Fruit fly (Drosophila melanogaster) whole organism, embryonic: Measurements from ENCODE around the gene Inx7.
A peak's percentile ranks its signal among the peaks of the same experiment; 100 is the strongest.

Experiments used
- Adf1 ChIP-seq: fragments of 200-800 bp; sonication (Bioruptor generic); IDR thresholded peaks from 2 replicates; pipeline ENCODE4 v1.3.6; 2022; ENCODE audit warnings: missing biosample characterization, missing genetic modification characterization
- Antp ChIP-seq: fragments of 200-800 bp; sonication (Bioruptor generic); optimal IDR thresholded peaks from 3 replicates; lab custom pipeline; 2016; ENCODE audit warnings: missing biosample characterization, missing genetic modification characterization
- Asciz ChIP-seq: fragments of 200-800 bp; sonication (Bioruptor generic); optimal IDR thresholded peaks from 2 replicates; lab custom pipeline; 2017; ENCODE audit warnings: missing biosample characterization, mild to moderate bottlenecking, missing genetic modification characterization, missing genetic modification reagents
- Bdp1 ChIP-seq: fragments of 200-800 bp; sonication (Bioruptor generic); optimal IDR thresholded peaks from 3 replicates; lab custom pipeline; 2016; ENCODE audit warnings: missing biosample characterization, missing genetic modification characterization
- CG11085 ChIP-seq: fragments of 200-800 bp; sonication (Bioruptor generic); IDR thresholded peaks from 2 replicates; pipeline ENCODE4 v1.3.6; 2022; ENCODE audit warnings: missing biosample characterization, missing genetic modification characterization
- CG11695 ChIP-seq: fragments of 200-800 bp; sonication (Bioruptor generic); IDR thresholded peaks from 3 replicates; pipeline ENCODE4 v1.3.6; 2022; ENCODE audit warnings: missing biosample characterization, missing genetic modification characterization
- CG11723 ChIP-seq: fragments of 200-800 bp; sonication (Bioruptor generic); optimal IDR thresholded peaks from 2 replicates; lab custom pipeline; 2017; ENCODE audit warnings: missing biosample characterization, mild to moderate bottlenecking, missing genetic modification characterization
- CG14965 ChIP-seq: fragments of 200-800 bp; sonication (Bioruptor generic); optimal IDR thresholded peaks from 2 replicates; lab custom pipeline; 2016; ENCODE audit warnings: missing biosample characterization, missing genetic modification characterization, borderline replicate concordance
- CG16813 ChIP-seq: fragments of 200-800 bp; sonication (Bioruptor generic); IDR thresholded peaks from 3 replicates; pipeline ENCODE4 v1.3.6; 2022; ENCODE audit warnings: missing biosample characterization, missing genetic modification characterization; ENCODE audit not compliant: partially characterized antibody
- CG17912 ChIP-seq: fragments of 200-800 bp; sonication (Bioruptor generic); optimal IDR thresholded peaks from 2 replicates; lab custom pipeline; 2018; ENCODE audit warnings: missing biosample characterization, mild to moderate bottlenecking, missing genetic modification characterization
- CG1832 ChIP-seq: fragments of 200-800 bp; sonication (Bioruptor generic); optimal IDR thresholded peaks from 2 replicates; lab custom pipeline; 2017; ENCODE audit warnings: missing biosample characterization, mild to moderate bottlenecking, missing genetic modification characterization, inconsistent platforms
- CG18599 ChIP-seq: fragments of 200-800 bp; sonication (Bioruptor generic); optimal IDR thresholded peaks from 3 replicates; lab custom pipeline; 2017; ENCODE audit warnings: missing biosample characterization, missing genetic modification characterization, mild to moderate bottlenecking, moderate library complexity, missing genetic modification reagents
- CG30431 ChIP-seq: fragments of 200-800 bp; sonication (Bioruptor generic); optimal IDR thresholded peaks from 2 replicates; lab custom pipeline; 2017; ENCODE audit warnings: missing biosample characterization, missing genetic modification characterization
- CG31388 ChIP-seq: fragments of 200-800 bp; sonication (Bioruptor generic); optimal IDR thresholded peaks from 2 replicates; lab custom pipeline; 2016; ENCODE audit warnings: missing biosample characterization, missing genetic modification characterization
- CG34422 ChIP-seq: fragments of 200-800 bp; sonication (Bioruptor generic); IDR thresholded peaks from 3 replicates; pipeline ENCODE4 v1.3.6; 2022; ENCODE audit warnings: missing biosample characterization, missing genetic modification characterization
- CG4617 ChIP-seq: fragments of 200-800 bp; sonication (Bioruptor generic); optimal IDR thresholded peaks from 3 replicates; lab custom pipeline; 2016; ENCODE audit warnings: missing biosample characterization, missing genetic modification characterization, borderline replicate concordance
- CG4707 ChIP-seq: fragments of 200-800 bp; sonication (Bioruptor generic); optimal IDR thresholded peaks from 2 replicates; lab custom pipeline; 2018; ENCODE audit warnings: missing biosample characterization, mild to moderate bottlenecking, missing genetic modification characterization, moderate library complexity
- CG4730 ChIP-seq: fragments of 200-800 bp; sonication (Bioruptor generic); IDR thresholded peaks from 2 replicates; pipeline ENCODE4 v1.3.6; 2022; ENCODE audit warnings: missing biosample characterization, missing genetic modification characterization
- CG4854 ChIP-seq: fragments of 200-800 bp; sonication (Bioruptor generic); optimal IDR thresholded peaks from 2 replicates; lab custom pipeline; 2016; ENCODE audit warnings: missing biosample characterization, missing genetic modification characterization, inconsistent platforms
- CG6254 ChIP-seq: fragments of 200-800 bp; sonication (Bioruptor generic); optimal IDR thresholded peaks from 3 replicates; lab custom pipeline; 2017; ENCODE audit warnings: mild to moderate bottlenecking, missing biosample characterization, missing genetic modification reagents, missing genetic modification characterization
- CG7786 ChIP-seq: fragments of 200-800 bp; sonication (Bioruptor generic); optimal IDR thresholded peaks from 2 replicates; lab custom pipeline; 2016; ENCODE audit warnings: missing biosample characterization, missing genetic modification characterization
- CG8924 ChIP-seq: fragments of 200-800 bp; optimal IDR thresholded peaks from 3 replicates; lab custom pipeline; 2019; ENCODE audit warnings: missing biosample characterization, mild to moderate bottlenecking, missing genetic modification characterization, moderate library complexity
- Dbx ChIP-seq: fragments of 200-800 bp; sonication (Bioruptor generic); IDR thresholded peaks from 3 replicates; pipeline ENCODE4 v1.3.6; 2022; ENCODE audit warnings: missing biosample characterization, missing genetic modification characterization
- Dfd ChIP-seq, 2 experiments: fragments of >200 bp; optimal IDR thresholded peaks; 2 replicates each; lab custom pipeline; 2017; ENCODE audit warnings: missing biosample characterization in 2 of 2, missing genetic modification characterization in 2 of 2
- Dref ChIP-seq: fragments of 200-800 bp; sonication (Bioruptor generic); IDR thresholded peaks from 2 replicates; pipeline ENCODE4 v1.3.6; 2022; ENCODE audit warnings: missing biosample characterization, missing genetic modification characterization
- Eip74EF ChIP-seq, 2 experiments: fragments of 200-800 bp in 1 of 2; fragments of >200 bp in 1 of 2; sonication (Bioruptor generic) in 1 of 2; optimal IDR thresholded peaks; 2 replicates each; lab custom pipeline; 2017 to 2019; ENCODE audit warnings: missing biosample characterization in 2 of 2, missing genetic modification characterization in 2 of 2, mild to moderate bottlenecking in 1 of 2, moderate library complexity in 1 of 2
- GATAe ChIP-seq: fragments of 200-800 bp; sonication (Bioruptor generic); conservative IDR thresholded peaks from 2 replicates; pipeline ENCODE4 v1.3.6; 2022; ENCODE audit warnings: missing biosample characterization, missing genetic modification characterization
- Hr3 ChIP-seq: fragments of 200-800 bp; sonication (Bioruptor generic); optimal IDR thresholded peaks from 3 replicates; lab custom pipeline; 2016; ENCODE audit warnings: missing biosample characterization, missing genetic modification characterization
- Lim3 ChIP-seq: fragments of 200-800 bp; sonication (Bioruptor generic); IDR thresholded peaks from 2 replicates; pipeline ENCODE4 v1.3.6; 2022; ENCODE audit warnings: missing biosample characterization, missing genetic modification characterization
- MTF-1 ChIP-seq: fragments of 200-800 bp; sonication (Bioruptor generic); optimal IDR thresholded peaks from 2 replicates; lab custom pipeline; 2018; ENCODE audit warnings: missing biosample characterization, mild to moderate bottlenecking, missing genetic modification characterization, borderline replicate concordance
- Optix ChIP-seq: fragments of 200-800 bp; sonication (Bioruptor generic); IDR thresholded peaks from 3 replicates; pipeline ENCODE4 v1.3.6; 2022; ENCODE audit warnings: missing biosample characterization, missing genetic modification characterization
- Vsx1 ChIP-seq: fragments of 200-800 bp; sonication (Bioruptor generic); optimal IDR thresholded peaks from 2 replicates; lab custom pipeline; 2017; ENCODE audit warnings: missing biosample characterization, mild to moderate bottlenecking, missing genetic modification characterization, missing genetic modification reagents
- br ChIP-seq: fragments of >200 bp; optimal IDR thresholded peaks from 2 replicates; lab custom pipeline; 2017
- cas ChIP-seq: fragments of 200-800 bp; sonication (Bioruptor generic); IDR thresholded peaks from 2 replicates; pipeline ENCODE4 v1.3.6; 2022; ENCODE audit warnings: missing biosample characterization, missing genetic modification characterization
- cwo ChIP-seq: fragments of 200-800 bp; sonication (Bioruptor generic); optimal IDR thresholded peaks from 3 replicates; lab custom pipeline; 2017; ENCODE audit warnings: missing biosample characterization, missing genetic modification characterization, mild to moderate bottlenecking, moderate library complexity, missing genetic modification reagents
- dm ChIP-seq: fragments of 200-800 bp; sonication (Bioruptor generic); optimal IDR thresholded peaks from 3 replicates; lab custom pipeline; 2016; ENCODE audit warnings: missing biosample characterization, missing genetic modification characterization
- dysf ChIP-seq: fragments of 200-800 bp; sonication (Bioruptor generic); IDR thresholded peaks from 3 replicates; pipeline ENCODE4 v1.3.6; 2022; ENCODE audit warnings: missing biosample characterization, missing genetic modification characterization
- fd3F ChIP-seq: fragments of 200-800 bp; sonication (Bioruptor generic); optimal IDR thresholded peaks from 2 replicates; lab custom pipeline; 2018; ENCODE audit warnings: missing biosample characterization, mild to moderate bottlenecking, missing genetic modification characterization, moderate library complexity
- gcm2 ChIP-seq: fragments of 200-800 bp; sonication (Bioruptor generic); optimal IDR thresholded peaks from 2 replicates; lab custom pipeline; 2016; ENCODE audit warnings: missing biosample characterization, missing genetic modification characterization
- grau ChIP-seq: fragments of 200-800 bp; optimal IDR thresholded peaks from 3 replicates; lab custom pipeline; 2019; ENCODE audit warnings: missing biosample characterization, mild to moderate bottlenecking, missing genetic modification characterization, moderate library complexity
- hb ChIP-seq: fragments of 200-800 bp; sonication (Bioruptor generic); IDR thresholded peaks from 3 replicates; pipeline ENCODE4 v1.3.6; 2022; ENCODE audit warnings: missing biosample characterization, missing genetic modification characterization; ENCODE audit not compliant: partially characterized antibody
- her ChIP-seq: fragments of 200-800 bp; sonication (Bioruptor generic); optimal IDR thresholded peaks from 2 replicates; lab custom pipeline; 2016; ENCODE audit warnings: missing biosample characterization, missing genetic modification characterization
- insv ChIP-seq, 2 experiments: fragments of 200-800 bp; sonication (Bioruptor generic); optimal IDR thresholded peaks; 3 replicates each; lab custom pipeline; 2016 to 2018; ENCODE audit warnings: missing biosample characterization in 2 of 2, missing genetic modification characterization in 2 of 2
- lmd ChIP-seq: fragments of 200-800 bp; sonication (Bioruptor generic); IDR thresholded peaks from 2 replicates; pipeline ENCODE4 v1.3.6; 2022; ENCODE audit warnings: missing biosample characterization, missing genetic modification characterization
- schlank ChIP-seq: fragments of 200-800 bp; sonication (Bioruptor generic); optimal IDR thresholded peaks from 2 replicates; lab custom pipeline; 2018; ENCODE audit warnings: missing biosample characterization, mild to moderate bottlenecking, missing genetic modification characterization
- sima ChIP-seq: fragments of 200-800 bp; sonication (Bioruptor generic); optimal IDR thresholded peaks from 2 replicates; lab custom pipeline; 2016; ENCODE audit warnings: missing biosample characterization, missing genetic modification characterization
- tap ChIP-seq: fragments of 200-800 bp; optimal IDR thresholded peaks from 3 replicates; lab custom pipeline; 2019; ENCODE audit warnings: missing biosample characterization, mild to moderate bottlenecking, missing genetic modification characterization, moderate library complexity
- twi ChIP-seq: fragments of 200-800 bp; optimal IDR thresholded peaks from 2 replicates; lab custom pipeline; 2019; ENCODE audit warnings: missing biosample characterization, mild to moderate bottlenecking, missing genetic modification characterization, moderate library complexity
- unc-4 ChIP-seq: fragments of 200-800 bp; sonication (Bioruptor generic); IDR thresholded peaks from 2 replicates; pipeline ENCODE4 v1.3.6; 2022; ENCODE audit warnings: missing biosample characterization, missing genetic modification characterization; ENCODE audit not compliant: partially characterized antibody
- zfh2 ChIP-seq: fragments of 200-800 bp; sonication (Bioruptor generic); optimal IDR thresholded peaks from 2 replicates; lab custom pipeline; 2016; ENCODE audit warnings: missing biosample characterization, missing genetic modification characterization

Inx7 gene

dm6 chrX:7001135-7001769, 7.8 kb upstream of the Inx7 start (continued):
- TF ChIP-seq Lim3 (GFP tag; lab: Robert Waterston, UW): no peak
- TF ChIP-seq fd3F (GFP tag; lab: Kevin White, UChicago): peak; percentile 17
- peak; percentile 30 for TF ChIP-seq Asciz (GFP tag; lab: Kevin White, UChicago)
- 0 out of 3 replicates have a peak, but pooled peaks have one; percentile 62 for TF ChIP-seq CG34422 (GFP tag; lab: Robert Waterston, UW)
- TF ChIP-seq unc-4 (GFP tag; lab: Robert Waterston, UW): no peak
- TF ChIP-seq CG31388: no peak
- TF ChIP-seq MTF-1: no peak
- peak in 1 of 2 experiments; percentile 35 for TF ChIP-seq insv (GFP tag; optimal IDR thresholded peaks at IDR 0.05; lab: Kevin White, UChicago)
- peak; percentile 56 for TF ChIP-seq Vsx1
- TF ChIP-seq CG8924 (tag; lab: Kevin White, UChicago): peak; percentile 49
- no peak for TF ChIP-seq dm (GFP tag; lab: Kevin White, UChicago)
- TF ChIP-seq Adf1: no peak
- TF ChIP-seq twi (tag; lab: Kevin White, UChicago): peak; percentile 35
- TF ChIP-seq Bdp1: no peak
- no peak for TF ChIP-seq CG4854
- TF ChIP-seq her (GFP tag; lab: Kevin White, UChicago): no peak
- TF ChIP-seq grau (tag; lab: Kevin White, UChicago): peak; percentile 64
- peak; percentile 75 for TF ChIP-seq dysf (GFP tag; lab: Robert Waterston, UW)
- no peak for TF ChIP-seq CG4617 (GFP tag; lab: Kevin White, UChicago)
- no peak for TF ChIP-seq gcm2 (GFP tag; lab: Kevin White, UChicago)
- no peak for TF ChIP-seq zfh2 (GFP tag; lab: Kevin White, UChicago)
- TF ChIP-seq schlank (tag; lab: Kevin White, UChicago): no peak
- 0 out of 3 replicates have a peak, but pooled peaks have one; percentile 44 for TF ChIP-seq Optix (GFP tag; lab: Robert Waterston, UW)
- TF ChIP-seq Dbx: no peak
- peak; percentile 75 for TF ChIP-seq CG18599 (GFP tag; lab: Kevin White, UChicago)
- TF ChIP-seq sima: no peak
- no peak for TF ChIP-seq CG30431
- TF ChIP-seq tap (tag; lab: Kevin White, UChicago): peak; percentile 58
- TF ChIP-seq Dref (GFP tag; lab: Robert Waterston, UW): no peak
- peak; percentile 55 for TF ChIP-seq CG11695 (GFP tag; lab: Robert Waterston, UW)
- TF ChIP-seq lmd: peak; percentile 42; the same call in 1 of the 2 replicates
- no peak for TF ChIP-seq CG4707 (GFP tag; lab: Kevin White, UChicago)
- 0 out of 2 replicates have a peak, but pooled peaks have one; percentile 37 for TF ChIP-seq CG11085 (GFP tag; lab: Robert Waterston, UW)
- TF ChIP-seq hb (GFP tag; lab: Robert Waterston, UW): no peak
- no peak for TF ChIP-seq GATAe (GFP tag; lab: Robert Waterston, UW)
- TF ChIP-seq CG1832 (GFP tag; lab: Kevin White, UChicago): no peak
- no peak for TF ChIP-seq CG17912
- no peak for TF ChIP-seq Dfd (GFP tag; optimal IDR thresholded peaks at IDR 0.05; lab: Kevin White, UChicago)
- no peak for TF ChIP-seq cas
- TF ChIP-seq br: no peak
- TF ChIP-seq CG4730 (GFP tag; lab: Robert Waterston, UW): 0 out of 2 replicates have a peak, but pooled peaks have one; percentile 15
- no peak for TF ChIP-seq Hr3 (GFP tag; lab: Kevin White, UChicago)
- no peak for TF ChIP-seq Antp (GFP tag; lab: Kevin White, UChicago)
- peak; percentile 15 for TF ChIP-seq CG7786 (GFP tag; lab: Kevin White, UChicago)
- TF ChIP-seq CG6254 (GFP tag; lab: Kevin White, UChicago): peak; percentile 37
- no peak for TF ChIP-seq CG11723 (GFP tag; lab: Kevin White, UChicago)
- TF ChIP-seq CG14965 (GFP tag; lab: Kevin White, UChicago): no peak
- no peak for TF ChIP-seq CG16813 (GFP tag; lab: Robert Waterston, UW)
- TF ChIP-seq Eip74EF (GFP tag; optimal IDR thresholded peaks at IDR 0.05; lab: Kevin White, UChicago): no peak
- TF ChIP-seq cwo (GFP tag; lab: Kevin White, UChicago): peak; percentile 40
